Worm (Caenorhabditis elegans) whole organism, L4 larva: Measurements from ENCODE around the gene C55A6.11.

Source experiments
- F37D6.2 ChIP-seq: sonication (generic microtip); optimal IDR thresholded peaks from 2 replicates; lab custom pipeline; 2016; ENCODE audit warnings: mild to moderate bottlenecking, missing genetic modification characterization, missing compliant biosample characterization
- F44E2.7 ChIP-seq: fragments of 200-800 bp; sonication (Bioruptor generic); IDR thresholded peaks from 2 replicates; pipeline ENCODE4 v2.1.2; 2022; ENCODE audit warnings: missing genetic modification characterization, missing compliant biosample characterization
- Y105C5A.15 ChIP-seq: fragments of 200-800 bp; sonication (Bioruptor generic); IDR thresholded peaks from 2 replicates; pipeline ENCODE4 v1.3.6; 2022; ENCODE audit warnings: missing genetic modification characterization, missing compliant biosample characterization
- Y48G9A.11 ChIP-seq: fragments of 200-800 bp; sonication (Bioruptor generic); IDR thresholded peaks from 2 replicates; pipeline ENCODE4 v1.3.6; 2022; ENCODE audit warnings: missing genetic modification reagents, missing genetic modification characterization, missing compliant biosample characterization
- Y75B8A.6 ChIP-seq: fragments of 200-800 bp; sonication (Bioruptor generic); IDR thresholded peaks from 2 replicates; pipeline ENCODE4 v1.3.6; 2022; ENCODE audit warnings: missing genetic modification reagents, missing genetic modification characterization, missing compliant biosample characterization
- aha-1 ChIP-seq: fragments of 150-350 bp; peaks from one replicate; lab custom pipeline; 2014; ENCODE audit warnings: missing biosample characterization, missing genetic modification characterization
- ama-1 ChIP-seq: fragments of 150-350 bp; optimal IDR thresholded peaks from 2 replicates; lab custom pipeline; 2014; ENCODE audit warnings: inconsistent platforms, mixed read lengths
- attf-4 ChIP-seq: sonication (generic microtip); optimal IDR thresholded peaks from 3 replicates; lab custom pipeline; 2017; ENCODE audit warnings: missing biosample characterization, missing genetic modification characterization
- ceh-32 ChIP-seq: sonication (generic microtip); optimal IDR thresholded peaks from 2 replicates; lab custom pipeline; 2016; ENCODE audit warnings: mild to moderate bottlenecking, missing genetic modification characterization, missing compliant biosample characterization; ENCODE audit not compliant: poor library complexity
- ceh-44 ChIP-seq: fragments of 200-800 bp; sonication (Bioruptor generic); IDR thresholded peaks from 2 replicates; pipeline ENCODE4 v1.3.6; 2022; ENCODE audit warnings: missing genetic modification reagents, missing genetic modification characterization, missing compliant biosample characterization
- ceh-62 ChIP-seq: sonication (generic microtip); optimal IDR thresholded peaks from 2 replicates; lab custom pipeline; 2017; ENCODE audit warnings: missing biosample characterization, missing genetic modification characterization
- ceh-82 ChIP-seq: sonication (generic microtip); optimal IDR thresholded peaks from 2 replicates; lab custom pipeline; 2017; ENCODE audit warnings: missing biosample characterization, missing genetic modification characterization
- ces-1 ChIP-seq: fragments of 150-350 bp; sonication (generic microtip); optimal IDR thresholded peaks from 4 replicates; lab custom pipeline; 2014; ENCODE audit warnings: missing biosample characterization, missing genetic modification reagents, missing genetic modification characterization
- ctbp-1 ChIP-seq: fragments of 200-800 bp; sonication (Bioruptor generic); IDR thresholded peaks from 2 replicates; pipeline ENCODE4 v1.3.6; 2022; ENCODE audit warnings: missing genetic modification reagents, missing genetic modification characterization, missing compliant biosample characterization
- daf-12 ChIP-seq: fragments of 150-350 bp; optimal IDR thresholded peaks from 2 replicates; lab custom pipeline; 2014; ENCODE audit warnings: missing biosample characterization, missing genetic modification reagents, missing genetic modification characterization
- daf-16 ChIP-seq, 3 experiments: sonication (generic microtip); optimal IDR thresholded peaks; 2 replicates each; lab custom pipeline; 2016 to 2017; ENCODE audit warnings: missing genetic modification characterization in 3 of 3, missing genetic modification reagents in 3 of 3, mild to moderate bottlenecking in 2 of 3, missing compliant biosample characterization in 2 of 3, missing biosample characterization in 1 of 3, moderate library complexity in 1 of 3
- daf-19 ChIP-seq: fragments of 200-800 bp; sonication (Bioruptor generic); conservative IDR thresholded peaks from 2 replicates; pipeline ENCODE4 v1.3.6; 2022; ENCODE audit warnings: missing genetic modification characterization, missing compliant biosample characterization
- daf-8 ChIP-seq: fragments of 200-800 bp; sonication (Bioruptor generic); IDR thresholded peaks from 2 replicates; pipeline ENCODE4 v1.3.6; 2022; ENCODE audit warnings: missing genetic modification characterization, missing compliant biosample characterization
- duxl-1 ChIP-seq: sonication (generic microtip); optimal IDR thresholded peaks from 2 replicates; lab custom pipeline; 2016; ENCODE audit warnings: mild to moderate bottlenecking, missing genetic modification characterization, moderate library complexity, missing compliant biosample characterization; ENCODE audit not compliant: poor library complexity
- dve-1 ChIP-seq: sonication (generic microtip); optimal IDR thresholded peaks from 2 replicates; lab custom pipeline; 2017; ENCODE audit warnings: antibody characterized with exemption, mild to moderate bottlenecking, missing genetic modification characterization, missing compliant biosample characterization; ENCODE audit not compliant: insufficient read depth
- egl-43 ChIP-seq: fragments of 200-800 bp; sonication (Bioruptor generic); IDR thresholded peaks from 2 replicates; pipeline ENCODE4 v1.3.6; 2022; ENCODE audit warnings: missing genetic modification reagents, missing genetic modification characterization, missing compliant biosample characterization
- fos-1 ChIP-seq: fragments of 150-350 bp; optimal IDR thresholded peaks from 2 replicates; lab custom pipeline; 2014; ENCODE audit warnings: missing biosample characterization, missing genetic modification characterization
- hif-1 ChIP-seq, 2 experiments: sonication (generic microtip); optimal IDR thresholded peaks; 2 replicates each; lab custom pipeline; 2016 to 2017; ENCODE audit warnings: missing compliant biosample characterization in 2 of 2, missing genetic modification characterization in 2 of 2, missing genetic modification reagents in 2 of 2, missing genotype in 2 of 2, mild to moderate bottlenecking in 1 of 2
- hlh-30 ChIP-seq: sonication (generic microtip); optimal IDR thresholded peaks from 2 replicates; lab custom pipeline; 2017; ENCODE audit warnings: antibody characterized with exemption, mild to moderate bottlenecking, missing genetic modification characterization, missing compliant biosample characterization; ENCODE audit not compliant: insufficient read depth
- jun-1 ChIP-seq: fragments of 150-350 bp; optimal IDR thresholded peaks from 2 replicates; lab custom pipeline; 2014; ENCODE audit warnings: missing biosample characterization, missing genetic modification reagents, missing genetic modification characterization
- lim-7 ChIP-seq: fragments of 200-800 bp; sonication (Bioruptor generic); IDR thresholded peaks from 2 replicates; pipeline ENCODE4 v1.3.6; 2022; ENCODE audit warnings: missing genetic modification characterization, missing compliant biosample characterization
- lin-29 ChIP-seq: fragments of 200-800 bp; sonication (Bioruptor generic); IDR thresholded peaks from 2 replicates; pipeline ENCODE4 v1.3.6; 2022; ENCODE audit warnings: missing genetic modification reagents, missing genetic modification characterization, missing compliant biosample characterization
- madf-9 ChIP-seq: fragments of 200-800 bp; sonication (Bioruptor generic); conservative IDR thresholded peaks from 2 replicates; pipeline ENCODE4 v1.3.6; 2022; ENCODE audit warnings: missing genetic modification reagents, missing genetic modification characterization, missing compliant biosample characterization
- mdl-1 ChIP-seq, 2 experiments: fragments of 150-350 bp in 1 of 2; sonication (generic microtip) in 1 of 2; optimal IDR thresholded peaks; 2 replicates each; lab custom pipeline; 2014 to 2017; ENCODE audit warnings: missing biosample characterization in 2 of 2, missing genetic modification characterization in 2 of 2
- mep-1 ChIP-seq: fragments of 150-350 bp; sonication (generic microtip); optimal IDR thresholded peaks from 3 replicates; lab custom pipeline; 2014; ENCODE audit warnings: missing biosample characterization, missing genetic modification characterization
- mxl-3 ChIP-seq: fragments of 200-800 bp; sonication (Bioruptor generic); optimal IDR thresholded peaks from 2 replicates; lab custom pipeline; 2018; ENCODE audit warnings: mild to moderate bottlenecking, missing genetic modification characterization, missing compliant biosample characterization
- nhr-102 ChIP-seq: sonication (generic microtip); optimal IDR thresholded peaks from 2 replicates; lab custom pipeline; 2016; ENCODE audit warnings: mild to moderate bottlenecking, missing genetic modification characterization, moderate library complexity, missing compliant biosample characterization
- nhr-11 ChIP-seq: fragments of 150-350 bp; optimal IDR thresholded peaks from 2 replicates; lab custom pipeline; 2014; ENCODE audit warnings: missing biosample characterization, missing genetic modification characterization
- nhr-237 ChIP-seq: sonication (generic microtip); optimal IDR thresholded peaks from 2 replicates; lab custom pipeline; 2017; ENCODE audit warnings: missing biosample characterization, missing genetic modification characterization
- nhr-41 ChIP-seq: fragments of 200-800 bp; sonication (Bioruptor generic); IDR thresholded peaks from 2 replicates; pipeline ENCODE4 v1.3.6; 2022; ENCODE audit warnings: missing genetic modification reagents, missing genetic modification characterization, missing compliant biosample characterization
- nhr-42 ChIP-seq: fragments of 200-800 bp; sonication (Bioruptor generic); IDR thresholded peaks from 2 replicates; pipeline ENCODE4 v1.3.6; 2022; ENCODE audit warnings: missing genetic modification characterization, missing compliant biosample characterization
- nhr-48 ChIP-seq: sonication (generic microtip); optimal IDR thresholded peaks from 2 replicates; lab custom pipeline; 2016; ENCODE audit warnings: mild to moderate bottlenecking, missing genetic modification characterization, missing compliant biosample characterization
- nhr-6 ChIP-seq: fragments of 150-350 bp; optimal IDR thresholded peaks from 2 replicates; lab custom pipeline; 2014; ENCODE audit warnings: missing biosample characterization, missing genetic modification characterization
- nhr-76 ChIP-seq: fragments of 150-350 bp; optimal IDR thresholded peaks from 2 replicates; lab custom pipeline; 2014; ENCODE audit warnings: missing biosample characterization, missing genetic modification characterization
- pha-4 ChIP-seq, 2 experiments: fragments of 150-350 bp in 1 of 2; fragments of 200-800 bp in 1 of 2; sonication (Bioruptor generic) in 1 of 2; IDR thresholded peaks in 1 of 2; optimal IDR thresholded peaks in 1 of 2; 2 replicates each; pipeline versions ENCODE4 v1.3.6 to Lab custom; 2014 to 2022; ENCODE audit warnings: missing genetic modification characterization in 2 of 2, missing genetic modification reagents in 2 of 2, missing biosample characterization in 1 of 2, missing compliant biosample characterization in 1 of 2
- saeg-2 ChIP-seq: fragments of 200-800 bp; sonication (Bioruptor generic); IDR thresholded peaks from 2 replicates; pipeline ENCODE4 v1.3.6; 2022; ENCODE audit warnings: missing genetic modification reagents, missing genetic modification characterization, missing compliant biosample characterization
- sdz-12 ChIP-seq: fragments of 200-800 bp; sonication (Bioruptor generic); optimal IDR thresholded peaks from 2 replicates; lab custom pipeline; 2018; ENCODE audit warnings: mild to moderate bottlenecking, missing genetic modification characterization, missing compliant biosample characterization
- set-16 ChIP-seq: fragments of 200-800 bp; sonication (Bioruptor generic); IDR thresholded peaks from 2 replicates; pipeline ENCODE4 v1.3.6; 2022; ENCODE audit warnings: missing genetic modification reagents, missing genetic modification characterization, missing compliant biosample characterization
- spr-1 ChIP-seq: sonication (generic microtip); optimal IDR thresholded peaks from 2 replicates; lab custom pipeline; 2016; ENCODE audit warnings: mild to moderate bottlenecking, missing genetic modification characterization, missing compliant biosample characterization
- spr-3 ChIP-seq: fragments of 200-800 bp; sonication (Bioruptor generic); optimal IDR thresholded peaks from 2 replicates; lab custom pipeline; 2018; ENCODE audit warnings: mild to moderate bottlenecking, missing genetic modification characterization, missing compliant biosample characterization
- tag-97 ChIP-seq: fragments of 200-800 bp; sonication (Bioruptor generic); IDR thresholded peaks from 2 replicates; pipeline ENCODE4 v1.3.6; 2022; ENCODE audit warnings: missing genetic modification characterization, missing compliant biosample characterization
- unc-39 ChIP-seq: sonication (generic microtip); optimal IDR thresholded peaks from 2 replicates; lab custom pipeline; 2017; ENCODE audit warnings: missing biosample characterization, missing genetic modification characterization
- unc-62 ChIP-seq, 3 experiments: fragments of 150-350 bp in 1 of 3; sonication (generic microtip); optimal IDR thresholded peaks in 2 of 3; peaks in 1 of 3; 1 replicate in 1 of 3; 2 replicates in 2 of 3; lab custom pipeline; 2014 to 2017; ENCODE audit warnings: missing biosample characterization in 3 of 3, missing genetic modification characterization in 3 of 3, missing genetic modification reagents in 3 of 3, missing genotype in 1 of 3
- vab-7 ChIP-seq: fragments of 200-800 bp; sonication (Bioruptor generic); IDR thresholded peaks from 2 replicates; pipeline ENCODE4 v1.3.6; 2022; ENCODE audit warnings: missing genetic modification reagents, missing genetic modification characterization, missing compliant biosample characterization
- zip-11 ChIP-seq: fragments of 200-800 bp; sonication (Bioruptor generic); IDR thresholded peaks from 2 replicates; pipeline ENCODE4 v1.3.6; 2022; ENCODE audit warnings: missing genetic modification characterization, missing compliant biosample characterization

C55A6.11 gene

ce11 chrV:11532964-11533363 is 12.6 kb downstream of the C55A6.11 start:
- no peak for TF ChIP-seq sdz-12 (GFP tag; lab: Kevin White, UChicago)
- TF ChIP-seq pha-4 (GFP tag; IDR thresholded peaks at IDR 0.05; lab: Robert Waterston, UW) = no peak
- TF ChIP-seq pha-4 (tag; optimal IDR thresholded peaks at IDR 0.05; lab: Kevin White, UChicago) = no peak
- TF ChIP-seq jun-1 (tag; lab: Kevin White, UChicago) = no peak
- no peak for TF ChIP-seq nhr-11
- no peak for TF ChIP-seq nhr-6 (tag; lab: Kevin White, UChicago)
- 0 out of 2 replicates have a peak, but pooled peaks have one; percentile 35 for TF ChIP-seq Y75B8A.6
- TF ChIP-seq unc-39 (tag; lab: Kevin White, UChicago) = no peak
- TF ChIP-seq hif-1 (tag; optimal IDR thresholded peaks at IDR 0.05; lab: Kevin White, UChicago) = no peak
- no peak for TF ChIP-seq zip-11 (GFP tag; lab: Robert Waterston, UW)
- no peak for TF ChIP-seq nhr-102 (tag; lab: Kevin White, UChicago)
- TF ChIP-seq attf-4 = no peak
- no peak for TF ChIP-seq duxl-1 (tag; lab: Kevin White, UChicago)
- no peak for TF ChIP-seq ctbp-1 (GFP tag; lab: Robert Waterston, UW)
- no peak for TF ChIP-seq daf-16 (GFP tag; optimal IDR thresholded peaks at IDR 0.05; lab: Kevin White, UChicago)
- TF ChIP-seq daf-16 (tag; optimal IDR thresholded peaks at IDR 0.05; lab: Kevin White, UChicago) = no peak
- TF ChIP-seq lim-7 (GFP tag; lab: Robert Waterston, UW) = peak; percentile 42; the same call in 1 of the 2 replicates
- no peak for TF ChIP-seq F37D6.2 (tag; lab: Kevin White, UChicago)
- TF ChIP-seq nhr-76 = no peak
- no peak for TF ChIP-seq vab-7 (GFP tag; lab: Robert Waterston, UW)
- peak; percentile 25 for TF ChIP-seq mep-1 (tag; lab: Kevin White, UChicago)
- no peak for TF ChIP-seq nhr-41 (GFP tag; lab: Robert Waterston, UW)
- peak in 1 of 2 experiments; percentile 62 for TF ChIP-seq unc-62 (GFP tag; optimal IDR thresholded peaks at IDR 0.05 in 1 of 2; lab: Kevin White, UChicago)
- no peak for TF ChIP-seq unc-62 (tag; optimal IDR thresholded peaks at IDR 0.05; lab: Kevin White, UChicago)
- no peak for TF ChIP-seq daf-8
- no peak for TF ChIP-seq nhr-48 (tag; lab: Kevin White, UChicago)
- TF ChIP-seq madf-9 (GFP tag; lab: Robert Waterston, UW) = no peak
- TF ChIP-seq mdl-1 (tag; optimal IDR thresholded peaks at IDR 0.05; lab: Kevin White, UChicago) = peak in 1 of 2 experiments; percentile 70
- TF ChIP-seq spr-3 = no peak
- peak; percentile 70 for TF ChIP-seq set-16 (GFP tag; lab: Robert Waterston, UW)
- peak; percentile 72; the same call in 1 of the 2 replicates for TF ChIP-seq egl-43 (GFP tag; lab: Robert Waterston, UW)
- TF ChIP-seq tag-97 (GFP tag; lab: Robert Waterston, UW) = no peak
- TF ChIP-seq ceh-82 (tag; lab: Kevin White, UChicago) = no peak
- TF ChIP-seq mxl-3 (GFP tag; lab: Kevin White, UChicago) = peak; percentile 62
- no peak for TF ChIP-seq nhr-237
- no peak for TF ChIP-seq ceh-62
- TF ChIP-seq nhr-42 (GFP tag; lab: Robert Waterston, UW) = no peak
- no peak for TF ChIP-seq ceh-44
- no peak for TF ChIP-seq Y105C5A.15 (GFP tag; lab: Robert Waterston, UW)
- peak; percentile 64 for TF ChIP-seq ama-1 (lab: Kevin White, UChicago)
- TF ChIP-seq aha-1 (tag; lab: Kevin White, UChicago) = peak; percentile 69
- TF ChIP-seq fos-1 (tag; lab: Kevin White, UChicago) = no peak
- 0 out of 2 replicates have a peak, but pooled peaks have one; percentile 25 for TF ChIP-seq lin-29 (GFP tag; lab: Robert Waterston, UW)
- TF ChIP-seq dve-1 = no peak
- no peak for TF ChIP-seq daf-19 (GFP tag; lab: Robert Waterston, UW)
- no peak for TF ChIP-seq daf-12
- no peak for TF ChIP-seq F44E2.7 (GFP tag; lab: Robert Waterston, UW)
- TF ChIP-seq ces-1 = no peak
- TF ChIP-seq ceh-32 (tag; lab: Kevin White, UChicago) = no peak
- TF ChIP-seq spr-1 (tag; lab: Kevin White, UChicago) = no peak
- peak; percentile 36 for TF ChIP-seq hlh-30
- TF ChIP-seq saeg-2 (GFP tag; lab: Robert Waterston, UW) = no peak
- TF ChIP-seq Y48G9A.11 (GFP tag; lab: Robert Waterston, UW) = no peak
